Fruit fly (Drosophila melanogaster) whole organism, embryonic: Measurements from ENCODE around the gene Ccp84Ad.

Source experiments
- Bgb ChIP-seq: fragments of 200-800 bp; sonication (Bioruptor generic); IDR thresholded peaks from 2 replicates; pipeline ENCODE4 v1.3.6; 2022; ENCODE audit warnings: missing biosample characterization, missing genetic modification characterization; ENCODE audit not compliant: partially characterized antibody
- CG10431 ChIP-seq: fragments of 200-800 bp; sonication (Bioruptor generic); optimal IDR thresholded peaks from 3 replicates; lab custom pipeline; 2018; ENCODE audit warnings: missing biosample characterization, mild to moderate bottlenecking, missing genetic modification characterization
- CG10543 ChIP-seq: fragments of 200-800 bp; sonication (Bioruptor generic); optimal IDR thresholded peaks from 3 replicates; lab custom pipeline; 2017; ENCODE audit warnings: missing biosample characterization, mild to moderate bottlenecking, missing genetic modification characterization, moderate library complexity
- CG11695 ChIP-seq: fragments of 200-800 bp; sonication (Bioruptor generic); IDR thresholded peaks from 3 replicates; pipeline ENCODE4 v1.3.6; 2022; ENCODE audit warnings: missing biosample characterization, missing genetic modification characterization
- CG1233 ChIP-seq: fragments of 200-800 bp; sonication (Bioruptor generic); optimal IDR thresholded peaks from 4 replicates; lab custom pipeline; 2018; ENCODE audit warnings: missing biosample characterization, mild to moderate bottlenecking, missing genetic modification characterization
- CG13424 ChIP-seq: fragments of 200-800 bp; sonication (Bioruptor generic); optimal IDR thresholded peaks from 2 replicates; lab custom pipeline; 2019; ENCODE audit warnings: missing biosample characterization, mild to moderate bottlenecking, missing genetic modification characterization, moderate library complexity
- CG14441 ChIP-seq: fragments of 200-800 bp; sonication (Bioruptor generic); IDR thresholded peaks from 2 replicates; pipeline ENCODE4 v1.3.6; 2022; ENCODE audit warnings: missing biosample characterization, missing genetic modification characterization
- CG17186 ChIP-seq: fragments of 200-800 bp; sonication (Bioruptor generic); optimal IDR thresholded peaks from 3 replicates; lab custom pipeline; 2017; ENCODE audit warnings: missing biosample characterization, missing genetic modification reagents, missing genetic modification characterization
- CG17802 ChIP-seq: fragments of 200-800 bp; sonication (Bioruptor generic); optimal IDR thresholded peaks from 2 replicates; lab custom pipeline; 2018; ENCODE audit warnings: missing biosample characterization, mild to moderate bottlenecking, missing genetic modification characterization, moderate library complexity
- CG17912 ChIP-seq: fragments of 200-800 bp; sonication (Bioruptor generic); optimal IDR thresholded peaks from 2 replicates; lab custom pipeline; 2018; ENCODE audit warnings: missing biosample characterization, mild to moderate bottlenecking, missing genetic modification characterization
- CG1832 ChIP-seq: fragments of 200-800 bp; sonication (Bioruptor generic); optimal IDR thresholded peaks from 2 replicates; lab custom pipeline; 2017; ENCODE audit warnings: missing biosample characterization, mild to moderate bottlenecking, missing genetic modification characterization, inconsistent platforms
- CG3847 ChIP-seq: fragments of 200-800 bp; sonication (Bioruptor generic); IDR thresholded peaks from 2 replicates; pipeline ENCODE4 v1.3.6; 2022; ENCODE audit warnings: missing biosample characterization, missing genetic modification characterization
- CG3995 ChIP-seq: fragments of 200-800 bp; sonication (Bioruptor generic); optimal IDR thresholded peaks from 3 replicates; lab custom pipeline; 2016; ENCODE audit warnings: missing biosample characterization, missing genetic modification characterization
- CG8924 ChIP-seq: fragments of 200-800 bp; optimal IDR thresholded peaks from 3 replicates; lab custom pipeline; 2019; ENCODE audit warnings: missing biosample characterization, mild to moderate bottlenecking, missing genetic modification characterization, moderate library complexity
- CTCF ChIP-seq: fragments of 200-800 bp; sonication (Bioruptor generic); optimal IDR thresholded peaks from 2 replicates; lab custom pipeline; 2017; ENCODE audit warnings: missing biosample characterization, mild to moderate bottlenecking, missing genetic modification characterization, moderate library complexity
- D19B ChIP-seq: fragments of 200-800 bp; sonication (Bioruptor generic); optimal IDR thresholded peaks from 2 replicates; lab custom pipeline; 2017; ENCODE audit warnings: missing biosample characterization, mild to moderate bottlenecking, missing genetic modification characterization
- Deaf1 ChIP-seq: fragments of 200-800 bp; optimal IDR thresholded peaks from 3 replicates; lab custom pipeline; 2019; ENCODE audit warnings: missing biosample characterization, mild to moderate bottlenecking, missing genetic modification characterization, moderate library complexity
- Dp ChIP-seq: fragments of 200-800 bp; sonication (Bioruptor generic); optimal IDR thresholded peaks from 2 replicates; lab custom pipeline; 2018; ENCODE audit warnings: missing biosample characterization, mild to moderate bottlenecking, missing genetic modification characterization, moderate library complexity
- E2f1 ChIP-seq: fragments of 200-800 bp; sonication (Bioruptor generic); IDR thresholded peaks from 2 replicates; pipeline ENCODE4 v1.3.6; 2022; ENCODE audit warnings: missing biosample characterization, missing genetic modification characterization
- Ets65A ChIP-seq: fragments of 200-800 bp; sonication (Bioruptor generic); peaks from one replicate; lab custom pipeline; 2016; ENCODE audit warnings: missing biosample characterization, missing genetic modification characterization
- H2.0 ChIP-seq: fragments of 200-800 bp; sonication (Bioruptor generic); IDR thresholded peaks from 2 replicates; pipeline ENCODE4 v1.3.6; 2022; ENCODE audit warnings: missing biosample characterization, missing genetic modification characterization
- HLH54F ChIP-seq: fragments of 200-800 bp; sonication (Bioruptor generic); optimal IDR thresholded peaks from 3 replicates; lab custom pipeline; 2016; ENCODE audit warnings: missing biosample characterization, missing genetic modification characterization
- Hmr ChIP-seq: fragments of 200-800 bp; sonication (Bioruptor generic); optimal IDR thresholded peaks from 3 replicates; lab custom pipeline; 2017; ENCODE audit warnings: mild to moderate bottlenecking, missing biosample characterization, missing genetic modification reagents, missing genetic modification characterization
- Hr51 ChIP-seq, 2 experiments: fragments of 200-800 bp; sonication (Bioruptor generic); optimal IDR thresholded peaks; 2 replicates in 1 of 2; 3 replicates in 1 of 2; lab custom pipeline; 2016 to 2018; ENCODE audit warnings: missing biosample characterization in 2 of 2, missing genetic modification characterization in 2 of 2, mild to moderate bottlenecking in 1 of 2, moderate library complexity in 1 of 2
- Lhr ChIP-seq: fragments of 200-800 bp; sonication (Bioruptor generic); optimal IDR thresholded peaks from 3 replicates; lab custom pipeline; 2017; ENCODE audit warnings: mild to moderate bottlenecking, missing biosample characterization, missing genetic modification reagents, missing genetic modification characterization
- MBD-R2 ChIP-seq: fragments of 200-800 bp; sonication (Bioruptor generic); IDR thresholded peaks from 2 replicates; pipeline ENCODE4 v1.3.6; 2022; ENCODE audit warnings: missing biosample characterization, missing genetic modification characterization
- MESR4 ChIP-seq: fragments of 200-800 bp; sonication (Bioruptor generic); optimal IDR thresholded peaks from 2 replicates; lab custom pipeline; 2018; ENCODE audit warnings: missing biosample characterization, mild to moderate bottlenecking, missing genetic modification characterization, moderate library complexity
- Mrtf ChIP-seq: fragments of 200-800 bp; sonication (Bioruptor generic); IDR thresholded peaks from 3 replicates; pipeline ENCODE4 v1.3.6; 2022; ENCODE audit warnings: missing biosample characterization, missing genetic modification characterization
- Rfx ChIP-seq: fragments of 200-800 bp; sonication (Bioruptor generic); IDR thresholded peaks from 2 replicates; pipeline ENCODE4 v1.3.6; 2022; ENCODE audit warnings: missing biosample characterization, missing genetic modification characterization
- Xbp1 ChIP-seq: fragments of 200-800 bp; sonication (Bioruptor generic); optimal IDR thresholded peaks from 3 replicates; lab custom pipeline; 2016; ENCODE audit warnings: missing biosample characterization, mild to moderate bottlenecking, missing genetic modification characterization
- ash1 ChIP-seq: fragments of 200-800 bp; sonication (Bioruptor generic); optimal IDR thresholded peaks from 2 replicates; lab custom pipeline; 2018; ENCODE audit warnings: missing biosample characterization, mild to moderate bottlenecking, missing genetic modification characterization
- chm ChIP-seq: fragments of 200-800 bp; sonication (Bioruptor generic); IDR thresholded peaks from 2 replicates; pipeline ENCODE4 v1.3.6; 2022; ENCODE audit warnings: missing biosample characterization, missing genetic modification characterization
- dm ChIP-seq: fragments of 200-800 bp; sonication (Bioruptor generic); optimal IDR thresholded peaks from 3 replicates; lab custom pipeline; 2016; ENCODE audit warnings: missing biosample characterization, missing genetic modification characterization
- hth ChIP-seq: fragments of >200 bp; optimal IDR thresholded peaks from 2 replicates; lab custom pipeline; 2017; ENCODE audit warnings: inconsistent platforms
- lola ChIP-seq, 3 experiments: fragments of >200 bp in 2 of 3; fragments of 200-800 bp in 1 of 3; sonication (Bioruptor generic) in 1 of 3; optimal IDR thresholded peaks; 2 replicates each; lab custom pipeline; 2017 to 2019; ENCODE audit warnings: missing biosample characterization in 3 of 3, missing genetic modification characterization in 3 of 3, mild to moderate bottlenecking in 1 of 3, moderate library complexity in 1 of 3
- mirr ChIP-seq: fragments of 200-800 bp; sonication (Bioruptor generic); optimal IDR thresholded peaks from 3 replicates; lab custom pipeline; 2018; ENCODE audit warnings: missing biosample characterization, mild to moderate bottlenecking, missing genetic modification characterization
- odd ChIP-seq: fragments of 200-800 bp; sonication (Bioruptor generic); optimal IDR thresholded peaks from 2 replicates; lab custom pipeline; 2017; ENCODE audit warnings: missing biosample characterization, mild to moderate bottlenecking, missing genetic modification characterization
- onecut ChIP-seq: fragments of 200-800 bp; sonication (Bioruptor generic); IDR thresholded peaks from 2 replicates; pipeline ENCODE4 v1.3.6; 2022; ENCODE audit warnings: missing biosample characterization, missing genetic modification characterization
- phol ChIP-seq: fragments of 200-800 bp; sonication (Bioruptor generic); optimal IDR thresholded peaks from 3 replicates; lab custom pipeline; 2018; ENCODE audit warnings: missing biosample characterization, mild to moderate bottlenecking, missing genetic modification characterization, moderate library complexity
- prd ChIP-seq, 3 experiments: fragments of >200 bp in 2 of 3; fragments of 200-800 bp in 1 of 3; sonication (Bioruptor generic) in 1 of 3; optimal IDR thresholded peaks in 2 of 3; IDR thresholded peaks in 1 of 3; 2 replicates in 2 of 3; 3 replicates in 1 of 3; pipeline versions ENCODE4 v1.3.6 to Lab custom; 2017 to 2022; ENCODE audit warnings: missing biosample characterization in 1 of 3, missing genetic modification characterization in 1 of 3
- pzg ChIP-seq: fragments of 200-800 bp; sonication (Bioruptor generic); optimal IDR thresholded peaks from 3 replicates; lab custom pipeline; 2018; ENCODE audit warnings: missing biosample characterization, mild to moderate bottlenecking, missing genetic modification characterization, moderate library complexity
- ranshi ChIP-seq: fragments of 200-800 bp; sonication (Bioruptor generic); IDR thresholded peaks from 2 replicates; pipeline ENCODE4 v1.3.6; 2022; ENCODE audit warnings: missing biosample characterization, missing genetic modification characterization
- sim ChIP-seq: fragments of 200-800 bp; sonication (Bioruptor generic); IDR thresholded peaks from 2 replicates; pipeline ENCODE4 v1.3.6; 2022; ENCODE audit warnings: missing biosample characterization, missing genetic modification characterization
- sisA ChIP-seq: fragments of 200-800 bp; sonication (Bioruptor generic); IDR thresholded peaks from 2 replicates; pipeline ENCODE4 v1.3.6; 2022; ENCODE audit warnings: missing biosample characterization, missing genetic modification characterization
- tup ChIP-seq: fragments of 200-800 bp; sonication (Bioruptor generic); optimal IDR thresholded peaks from 2 replicates; lab custom pipeline; 2016; ENCODE audit warnings: missing biosample characterization, mild to moderate bottlenecking, missing genetic modification characterization, moderate library complexity
- wdn ChIP-seq: fragments of 200-800 bp; sonication (Bioruptor generic); IDR thresholded peaks from 2 replicates; pipeline ENCODE4 v1.3.6; 2022; ENCODE audit warnings: missing biosample characterization, missing genetic modification characterization
- zfh1 ChIP-seq: fragments of 200-800 bp; sonication (Bioruptor generic); IDR thresholded peaks from 3 replicates; pipeline ENCODE4 v1.3.6; 2022; ENCODE audit warnings: missing biosample characterization, missing genetic modification characterization

Gene Ccp84Ad

dm6 chr3R:6657278-6658246 lies 35.0 kb upstream of the Ccp84Ad start, which contains the start of the genes CG1307 and twr (continued):
- TF ChIP-seq hth (lab: Kevin White, UChicago), result no peak
- peak; percentile 70 for TF ChIP-seq Dp (GFP tag; lab: Kevin White, UChicago)
- TF ChIP-seq CTCF (GFP tag; lab: Kevin White, UChicago), result peak; percentile 31
- peak; percentile 31; the same call in 1 of the 3 replicates for TF ChIP-seq zfh1
- peak; percentile 15 for TF ChIP-seq CG17912 (GFP tag; lab: Kevin White, UChicago)
- no peak for TF ChIP-seq odd (GFP tag; lab: Kevin White, UChicago)
- TF ChIP-seq phol, result peak; percentile 68
- no peak for TF ChIP-seq mirr (GFP tag; lab: Kevin White, UChicago)
- TF ChIP-seq CG3847 (GFP tag; lab: Robert Waterston, UW), result peak; percentile 22; the same call in 1 of the 2 replicates
- TF ChIP-seq CG10543 (GFP tag; lab: Kevin White, UChicago), result peak; percentile 73
- TF ChIP-seq sisA, result peak; percentile 48; the same call in 1 of the 2 replicates
- TF ChIP-seq CG14441 (GFP tag; lab: Robert Waterston, UW), result peak; percentile 31; the same call in 1 of the 2 replicates
- TF ChIP-seq chm (GFP tag; lab: Robert Waterston, UW), result no peak
- TF ChIP-seq D19B (GFP tag; lab: Kevin White, UChicago), result peak; percentile 26
- TF ChIP-seq H2.0, result 0 out of 2 replicates have a peak, but pooled peaks have one; percentile 12
- peak; percentile 50 for TF ChIP-seq Hmr (GFP tag; lab: Kevin White, UChicago)
- TF ChIP-seq pzg (GFP tag; lab: Kevin White, UChicago), result peak; percentile 74
- TF ChIP-seq CG1832 (GFP tag; lab: Kevin White, UChicago), result no peak
- TF ChIP-seq Ets65A (GFP tag; lab: Kevin White, UChicago), result peak; percentile 93
- peak; percentile 59 for TF ChIP-seq CG13424 (tag; lab: Kevin White, UChicago)
- peak; percentile 78 for TF ChIP-seq Deaf1 (tag; lab: Kevin White, UChicago)
- TF ChIP-seq ranshi, result 0 out of 2 replicates have a peak, but pooled peaks have one; percentile 13
- no peak for TF ChIP-seq tup (GFP tag; lab: Kevin White, UChicago)
- peak; percentile 42 for TF ChIP-seq CG1233 (GFP tag; lab: Kevin White, UChicago)
- peak; percentile 85 for TF ChIP-seq MESR4
- TF ChIP-seq prd (optimal IDR thresholded peaks at IDR 0.05; lab: Kevin White, UChicago), result no peak
- TF ChIP-seq prd (GFP tag; IDR thresholded peaks at IDR 0.05; lab: Robert Waterston, UW), result peak; percentile 26; the same call in 1 of the 3 replicates
- TF ChIP-seq Bgb, result peak; percentile 29
- 0 out of 2 replicates have a peak, but pooled peaks have one; percentile 6 for TF ChIP-seq wdn (GFP tag; lab: Robert Waterston, UW)
- TF ChIP-seq dm (GFP tag; lab: Kevin White, UChicago), result peak; percentile 50
- peak; percentile 13 for TF ChIP-seq CG17802 (tag; lab: Kevin White, UChicago)
- TF ChIP-seq MBD-R2, result peak; percentile 73
- TF ChIP-seq Hr51 (GFP tag; optimal IDR thresholded peaks at IDR 0.05; lab: Kevin White, UChicago), result no peak
- no peak for TF ChIP-seq HLH54F
- TF ChIP-seq E2f1 (GFP tag; lab: Robert Waterston, UW), result 0 out of 2 replicates have a peak, but pooled peaks have one; percentile 15
- peak in 1 of 3 experiments; percentile 27 for TF ChIP-seq lola (GFP tag; optimal IDR thresholded peaks at IDR 0.05; lab: Kevin White, UChicago)
- 0 out of 3 replicates have a peak, but pooled peaks have one; percentile 9 for TF ChIP-seq CG11695 (GFP tag; lab: Robert Waterston, UW)
- TF ChIP-seq Xbp1 (GFP tag; lab: Kevin White, UChicago), result peak; percentile 55
- no peak for TF ChIP-seq sim
- TF ChIP-seq CG8924 (tag; lab: Kevin White, UChicago), result peak; percentile 18
- TF ChIP-seq CG10431 (GFP tag; lab: Kevin White, UChicago), result peak; percentile 37
- TF ChIP-seq Lhr (GFP tag; lab: Kevin White, UChicago), result peak; percentile 29
- TF ChIP-seq CG3995 (GFP tag; lab: Kevin White, UChicago), result peak; percentile 96
- peak; percentile 33; the same call in 1 of the 3 replicates for TF ChIP-seq Mrtf
- TF ChIP-seq CG17186 (GFP tag; lab: Kevin White, UChicago), result peak; percentile 33
- TF ChIP-seq Rfx (GFP tag; lab: Robert Waterston, UW), result peak; percentile 61
- TF ChIP-seq onecut (GFP tag; lab: Robert Waterston, UW), result peak; percentile 74
- no peak for TF ChIP-seq ash1 (GFP tag; lab: Kevin White, UChicago)
